Worm (Caenorhabditis elegans) whole organism, L4 larva: Measurements from ENCODE around the gene F34D10.9.
"Not testable (repeated sequence)": the region's sequence is repeated elsewhere in the genome, so short reads cannot be mapped to it uniquely, and the experiment has no call there.

ENCODE experiments used
- F26F4.8 ChIP-seq: fragments of 200-800 bp; sonication (Bioruptor generic); conservative IDR thresholded peaks from 2 replicates; pipeline ENCODE4 v1.3.6; 2022; ENCODE audit warnings: missing genetic modification characterization, missing compliant biosample characterization
- R02D3.7 ChIP-seq: fragments of 150-350 bp; sonication (generic microtip); optimal IDR thresholded peaks from 3 replicates; lab custom pipeline; 2014; ENCODE audit warnings: missing biosample characterization, missing genetic modification characterization
- Y5F2A.4 ChIP-seq: fragments of 200-800 bp; sonication (Bioruptor generic); optimal IDR thresholded peaks from 2 replicates; lab custom pipeline; 2018; ENCODE audit warnings: mild to moderate bottlenecking, missing genetic modification characterization, missing compliant biosample characterization
- Y75B8A.6 ChIP-seq: fragments of 200-800 bp; sonication (Bioruptor generic); IDR thresholded peaks from 2 replicates; pipeline ENCODE4 v1.3.6; 2022; ENCODE audit warnings: missing genetic modification reagents, missing genetic modification characterization, missing compliant biosample characterization
- ZK546.5 ChIP-seq, 2 experiments: sonication (generic microtip); optimal IDR thresholded peaks; 2 replicates each; lab custom pipeline; 2017; ENCODE audit warnings: missing biosample characterization in 2 of 2, missing genetic modification characterization in 2 of 2
- aha-1 ChIP-seq: fragments of 150-350 bp; peaks from one replicate; lab custom pipeline; 2014; ENCODE audit warnings: missing biosample characterization, missing genetic modification characterization
- ceh-20 ChIP-seq: fragments of 200-800 bp; sonication (Bioruptor generic); IDR thresholded peaks from 2 replicates; pipeline ENCODE4 v1.3.6; 2022; ENCODE audit warnings: missing genetic modification reagents, missing genetic modification characterization, missing compliant biosample characterization
- ctbp-1 ChIP-seq: fragments of 200-800 bp; sonication (Bioruptor generic); IDR thresholded peaks from 2 replicates; pipeline ENCODE4 v1.3.6; 2022; ENCODE audit warnings: missing genetic modification reagents, missing genetic modification characterization, missing compliant biosample characterization
- daf-19 ChIP-seq: fragments of 200-800 bp; sonication (Bioruptor generic); conservative IDR thresholded peaks from 2 replicates; pipeline ENCODE4 v1.3.6; 2022; ENCODE audit warnings: missing genetic modification characterization, missing compliant biosample characterization
- daf-8 ChIP-seq: fragments of 200-800 bp; sonication (Bioruptor generic); IDR thresholded peaks from 2 replicates; pipeline ENCODE4 v1.3.6; 2022; ENCODE audit warnings: missing genetic modification characterization, missing compliant biosample characterization
- dmd-8 ChIP-seq: fragments of 200-800 bp; sonication (Bioruptor generic); IDR thresholded peaks from 2 replicates; pipeline ENCODE4 v1.3.6; 2022; ENCODE audit warnings: missing genetic modification characterization, missing compliant biosample characterization
- dve-1 ChIP-seq: sonication (generic microtip); optimal IDR thresholded peaks from 2 replicates; lab custom pipeline; 2017; ENCODE audit warnings: antibody characterized with exemption, mild to moderate bottlenecking, missing genetic modification characterization, missing compliant biosample characterization; ENCODE audit not compliant: insufficient read depth
- hif-1 ChIP-seq, 2 experiments: sonication (generic microtip); optimal IDR thresholded peaks; 2 replicates each; lab custom pipeline; 2016 to 2017; ENCODE audit warnings: missing compliant biosample characterization in 2 of 2, missing genetic modification characterization in 2 of 2, missing genetic modification reagents in 2 of 2, missing genotype in 2 of 2, mild to moderate bottlenecking in 1 of 2
- hmg-1.1 ChIP-seq: fragments of 200-800 bp; sonication (Bioruptor generic); IDR thresholded peaks from 2 replicates; pipeline ENCODE4 v1.3.6; 2022; ENCODE audit warnings: missing genetic modification reagents, missing genetic modification characterization, missing compliant biosample characterization
- jun-1 ChIP-seq: fragments of 150-350 bp; optimal IDR thresholded peaks from 2 replicates; lab custom pipeline; 2014; ENCODE audit warnings: missing biosample characterization, missing genetic modification reagents, missing genetic modification characterization
- mdl-1 ChIP-seq, 2 experiments: fragments of 150-350 bp in 1 of 2; sonication (generic microtip) in 1 of 2; optimal IDR thresholded peaks; 2 replicates each; lab custom pipeline; 2014 to 2017; ENCODE audit warnings: missing biosample characterization in 2 of 2, missing genetic modification characterization in 2 of 2
- mep-1 ChIP-seq: fragments of 150-350 bp; sonication (generic microtip); optimal IDR thresholded peaks from 3 replicates; lab custom pipeline; 2014; ENCODE audit warnings: missing biosample characterization, missing genetic modification characterization
- mxl-2 ChIP-seq: fragments of 200-800 bp; sonication (Bioruptor generic); conservative IDR thresholded peaks from 2 replicates; pipeline ENCODE4 v1.3.6; 2022; ENCODE audit warnings: missing genetic modification reagents, missing genetic modification characterization, missing compliant biosample characterization
- mxl-3 ChIP-seq: fragments of 200-800 bp; sonication (Bioruptor generic); optimal IDR thresholded peaks from 2 replicates; lab custom pipeline; 2018; ENCODE audit warnings: mild to moderate bottlenecking, missing genetic modification characterization, missing compliant biosample characterization
- nhr-237 ChIP-seq: sonication (generic microtip); optimal IDR thresholded peaks from 2 replicates; lab custom pipeline; 2017; ENCODE audit warnings: missing biosample characterization, missing genetic modification characterization
- nhr-42 ChIP-seq: fragments of 200-800 bp; sonication (Bioruptor generic); IDR thresholded peaks from 2 replicates; pipeline ENCODE4 v1.3.6; 2022; ENCODE audit warnings: missing genetic modification characterization, missing compliant biosample characterization
- pha-4 ChIP-seq, 2 experiments: fragments of 150-350 bp in 1 of 2; fragments of 200-800 bp in 1 of 2; sonication (Bioruptor generic) in 1 of 2; IDR thresholded peaks in 1 of 2; optimal IDR thresholded peaks in 1 of 2; 2 replicates each; pipeline versions ENCODE4 v1.3.6 to Lab custom; 2014 to 2022; ENCODE audit warnings: missing genetic modification characterization in 2 of 2, missing genetic modification reagents in 2 of 2, missing biosample characterization in 1 of 2, missing compliant biosample characterization in 1 of 2
- php-3 ChIP-seq: fragments of 200-800 bp; sonication (Bioruptor generic); IDR thresholded peaks from 2 replicates; pipeline ENCODE4 v1.3.6; 2022; ENCODE audit warnings: missing genetic modification reagents, missing genetic modification characterization, missing compliant biosample characterization
- pqm-1 ChIP-seq: sonication (generic microtip); optimal IDR thresholded peaks from 2 replicates; lab custom pipeline; 2017; ENCODE audit warnings: missing biosample characterization, missing genetic modification characterization
- rbr-2 ChIP-seq: sonication (generic microtip); optimal IDR thresholded peaks from 2 replicates; lab custom pipeline; 2016; ENCODE audit warnings: missing genotype, missing genetic modification characterization, missing compliant biosample characterization
- skn-1 ChIP-seq: fragments of 150-350 bp; optimal IDR thresholded peaks from 2 replicates; lab custom pipeline; 2014; ENCODE audit warnings: missing biosample characterization, missing genetic modification characterization
- unc-39 ChIP-seq: sonication (generic microtip); optimal IDR thresholded peaks from 2 replicates; lab custom pipeline; 2017; ENCODE audit warnings: missing biosample characterization, missing genetic modification characterization
- unc-62 ChIP-seq, 3 experiments: fragments of 150-350 bp in 1 of 3; sonication (generic microtip); optimal IDR thresholded peaks in 2 of 3; peaks in 1 of 3; 1 replicate in 1 of 3; 2 replicates in 2 of 3; lab custom pipeline; 2014 to 2017; ENCODE audit warnings: missing biosample characterization in 3 of 3, missing genetic modification characterization in 3 of 3, missing genetic modification reagents in 3 of 3, missing genotype in 1 of 3
- zfp-2 ChIP-seq: sonication (generic microtip); optimal IDR thresholded peaks from 2 replicates; lab custom pipeline; 2016; ENCODE audit warnings: mild to moderate bottlenecking, missing genetic modification characterization, missing compliant biosample characterization
- zfp-3 ChIP-seq: fragments of 200-800 bp; sonication (Bioruptor generic); conservative IDR thresholded peaks from 2 replicates; pipeline ENCODE4 v1.3.6; 2022; ENCODE audit warnings: missing genetic modification reagents, missing genetic modification characterization, missing compliant biosample characterization
- zip-11 ChIP-seq: fragments of 200-800 bp; sonication (Bioruptor generic); IDR thresholded peaks from 2 replicates; pipeline ENCODE4 v1.3.6; 2022; ENCODE audit warnings: missing genetic modification characterization, missing compliant biosample characterization
- zip-2 ChIP-seq: fragments of 150-350 bp; optimal IDR thresholded peaks from 2 replicates; lab custom pipeline; 2014; ENCODE audit warnings: missing biosample characterization, missing genetic modification characterization
- ztf-11 ChIP-seq: fragments of 150-350 bp; optimal IDR thresholded peaks from 2 replicates; lab custom pipeline; 2014; ENCODE audit warnings: missing biosample characterization, missing genetic modification characterization
- ztf-7 ChIP-seq: fragments of 150-350 bp; optimal IDR thresholded peaks from 2 replicates; lab custom pipeline; 2014; ENCODE audit warnings: missing biosample characterization, missing genetic modification characterization

F34D10.9 gene

DNA sequence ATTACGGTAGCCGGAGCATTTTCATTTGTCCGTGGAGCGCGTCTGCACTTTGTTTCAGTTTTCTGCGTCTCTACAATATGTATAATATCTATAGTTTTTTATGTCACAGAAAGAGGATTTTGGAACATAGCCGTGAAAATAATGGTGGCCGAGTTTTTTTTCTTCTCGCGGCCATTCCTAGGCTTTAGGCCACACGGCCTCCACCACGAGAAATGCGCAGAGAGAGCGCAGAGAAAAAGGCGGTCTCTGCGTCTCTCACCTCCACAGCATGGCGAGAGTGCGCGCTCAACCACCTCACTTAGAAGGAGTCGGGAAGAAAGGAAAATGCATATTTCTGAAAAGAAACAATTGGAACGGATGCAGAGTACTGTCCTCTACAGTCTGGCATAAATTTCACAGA lies 34.0 kb downstream of the F34D10.9 start (continued):
- peak; percentile 20 for TF ChIP-seq rbr-2
- TF ChIP-seq zfp-3 (GFP tag; lab: Robert Waterston, UW) = peak; percentile 64; the same call in 1 of the 2 replicates
- TF ChIP-seq php-3 = 0 out of 2 replicates have a peak, but pooled peaks have one; percentile 63
- 0 out of 2 replicates have a peak, but pooled peaks have one; percentile 39 for TF ChIP-seq pha-4 (GFP tag; IDR thresholded peaks at IDR 0.05; lab: Robert Waterston, UW)
- TF ChIP-seq pha-4 (tag; optimal IDR thresholded peaks at IDR 0.05; lab: Kevin White, UChicago) = not testable (repeated sequence)
- peak; percentile 88 for TF ChIP-seq hmg-1.1 (GFP tag; lab: Robert Waterston, UW)
- peak; percentile 65; the same call in 1 of the 2 replicates for TF ChIP-seq mxl-2

DNA sequence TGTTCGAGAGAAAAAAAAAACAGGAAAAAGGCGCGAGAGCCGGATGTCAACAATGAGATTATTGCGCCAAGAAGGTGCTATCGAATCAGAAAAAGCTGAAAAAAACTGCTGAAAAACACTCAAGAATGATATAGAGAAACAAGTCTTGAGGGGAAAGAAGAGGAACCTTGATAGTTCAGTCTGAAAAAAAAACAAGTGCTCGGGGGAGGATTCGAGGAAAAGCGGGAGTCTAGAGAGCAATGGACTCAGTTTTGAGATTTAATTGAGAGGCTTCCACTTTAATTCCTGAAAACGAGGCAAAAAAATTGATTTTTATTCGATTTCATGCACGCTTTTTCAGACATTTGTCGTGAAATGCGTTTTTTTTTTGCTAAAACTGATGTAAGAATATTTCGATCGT lies 34.8 kb downstream of the F34D10.9 start, which contains the start of gene npr-15:
TSS of gene npr-15 (minus strand) at position 101 of the 400 bp plus-strand sequence.
- TF ChIP-seq ztf-7 (tag; lab: Kevin White, UChicago) = no peak
- no peak for TF ChIP-seq zip-2 (tag; lab: Kevin White, UChicago)
- TF ChIP-seq nhr-237 = no peak
- no peak for TF ChIP-seq Y5F2A.4
- no peak for TF ChIP-seq F26F4.8 (GFP tag; lab: Robert Waterston, UW)
- no peak for TF ChIP-seq zfp-2 (tag; lab: Kevin White, UChicago)
- TF ChIP-seq dmd-8 (GFP tag; lab: Robert Waterston, UW) = no peak
- no peak for TF ChIP-seq ztf-11
- no peak for TF ChIP-seq Y75B8A.6
- no peak for TF ChIP-seq daf-19 (GFP tag; lab: Robert Waterston, UW)
- TF ChIP-seq ceh-20 = no peak
- no peak for TF ChIP-seq nhr-42 (GFP tag; lab: Robert Waterston, UW)
- TF ChIP-seq php-3 = no peak
- no peak for TF ChIP-seq hmg-1.1 (GFP tag; lab: Robert Waterston, UW)
- TF ChIP-seq mdl-1 (tag; optimal IDR thresholded peaks at IDR 0.05; lab: Kevin White, UChicago) = no peak

DNA sequence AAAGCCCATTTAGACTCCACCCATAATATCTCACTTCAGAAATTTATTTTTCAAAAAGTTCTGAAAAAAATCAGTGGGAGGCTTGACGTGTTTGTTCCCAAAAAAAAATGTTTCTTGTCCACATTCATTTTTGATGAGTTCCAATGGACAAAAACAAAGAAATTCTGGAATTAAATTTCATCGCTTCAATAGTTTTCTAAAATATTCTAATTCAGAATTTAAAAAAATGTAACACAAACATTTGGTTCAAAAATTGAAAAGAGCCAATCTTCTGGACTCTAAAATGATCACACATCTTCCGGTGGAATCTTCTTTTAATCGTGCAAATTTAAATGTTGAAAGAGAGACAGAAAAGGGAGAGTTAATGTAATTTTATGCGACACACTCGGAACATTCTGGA lies 36.9 kb downstream of the F34D10.9 start:
- TF ChIP-seq mdl-1 (tag; optimal IDR thresholded peaks at IDR 0.05; lab: Kevin White, UChicago) (no peak), aha-1 (tag; lab: Kevin White, UChicago) (peak; percentile 70), zfp-3 (GFP tag; lab: Robert Waterston, UW) (no peak)

DNA sequence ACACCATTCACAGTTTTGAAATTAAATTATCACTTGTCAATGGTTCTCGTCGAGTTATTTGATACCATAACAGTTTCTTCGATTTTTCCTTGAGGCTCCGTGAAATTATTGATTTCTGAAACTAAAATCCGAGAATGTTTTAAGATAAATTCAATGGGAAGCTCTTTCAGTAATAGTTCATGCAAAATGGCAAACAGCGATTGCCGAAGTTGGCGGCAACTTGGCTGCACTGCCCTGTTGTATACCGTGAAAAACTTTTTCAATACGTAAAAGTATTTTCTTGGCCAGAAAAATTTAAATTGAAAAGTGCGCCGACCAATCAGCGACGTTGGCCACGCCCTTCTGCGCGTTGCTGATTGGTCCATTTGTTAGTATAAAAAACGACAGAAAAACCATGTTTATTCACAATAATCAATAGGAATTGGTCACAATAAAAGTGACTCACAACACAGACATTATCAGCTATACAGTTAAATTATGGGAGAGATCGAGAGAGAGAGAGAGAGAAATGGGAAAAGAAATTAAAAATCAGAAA lies 46.5 kb downstream of the F34D10.9 start:
- TF ChIP-seq jun-1 (tag; lab: Kevin White, UChicago) (no peak), zip-11 (GFP tag; lab: Robert Waterston, UW) (no peak), dve-1 (tag; lab: Kevin White, UChicago) (peak; percentile 0), ZK546.5 (tag; optimal IDR thresholded peaks at IDR 0.05; lab: Kevin White, UChicago) (no peak), pqm-1 (tag; lab: Kevin White, UChicago) (no peak), ctbp-1 (GFP tag; lab: Robert Waterston, UW) (no peak), unc-39 (tag; lab: Kevin White, UChicago) (no peak), daf-8 (GFP tag; lab: Robert Waterston, UW) (no peak), skn-1 (no peak), aha-1 (tag; lab: Kevin White, UChicago) (peak; percentile 91)
- TF ChIP-seq, all 104 proteins: peak for 2

DNA sequence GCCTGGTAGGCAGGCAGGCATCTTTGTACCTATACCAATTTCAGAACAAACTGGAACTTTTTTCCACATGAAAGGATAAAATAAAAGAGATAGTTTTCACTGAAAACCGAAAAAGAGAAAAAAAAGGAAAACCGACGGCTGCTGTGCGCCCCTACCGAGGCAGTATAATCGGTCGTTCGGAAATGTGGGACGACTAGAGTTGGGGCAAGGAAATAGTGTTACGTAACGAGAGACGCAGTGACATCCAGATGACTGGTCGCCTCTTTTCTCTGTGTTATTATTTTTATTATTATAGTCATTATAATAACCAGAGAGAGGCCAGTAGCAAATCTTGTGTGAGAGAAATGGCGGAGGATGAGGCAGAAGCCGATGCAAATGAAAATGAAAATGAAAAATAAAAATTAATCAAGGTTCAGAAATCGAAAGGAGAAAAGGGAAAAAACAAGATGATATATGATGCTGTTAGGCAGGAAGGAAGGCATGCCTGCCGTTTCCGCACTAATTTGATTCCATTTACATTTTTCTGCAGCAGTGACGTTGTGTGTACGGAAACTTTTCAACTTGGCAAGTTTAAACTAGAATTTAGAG lies 48.0 kb downstream of the F34D10.9 start:
- TF ChIP-seq unc-62 (GFP tag; optimal IDR thresholded peaks at IDR 0.05 in 1 of 2; lab: Kevin White, UChicago) (peak in 1 of 2 experiments; percentile 8), unc-62 (tag; optimal IDR thresholded peaks at IDR 0.05; lab: Kevin White, UChicago) (no peak), aha-1 (tag; lab: Kevin White, UChicago) (peak; percentile 48), hif-1 (tag; optimal IDR thresholded peaks at IDR 0.05; lab: Kevin White, UChicago) (no peak), ZK546.5 (tag; optimal IDR thresholded peaks at IDR 0.05; lab: Kevin White, UChicago) (no peak), mep-1 (peak; percentile 17), R02D3.7 (tag; lab: Kevin White, UChicago) (no peak), mxl-3 (GFP tag; lab: Kevin White, UChicago) (no peak), rbr-2 (peak; percentile 31)
